4 fruit fly cellular contexts compared by ENCODE assay signal in genomic region chr2L:9989846-9990506, dm6.
TF ChIP-seq lines count a peak whose summit lies in the region.

No protein-coding gene starts in this region.

- no peak for TF ChIP-seq CTCF in whole organism, embryonic (GFP tag; optimal IDR thresholded peaks at IDR 0.05; lab: Kevin White, UChicago)

TF ChIP-seq in whole organism, embryonic, 481 proteins besides CTCF, POLR2A, EP300 and RAD21 (continues in another document):
- no peak for TF ChIP-seq Usf (GFP tag; optimal IDR thresholded peaks at IDR 0.05; lab: Kevin White, UChicago)
- no peak for TF ChIP-seq tup (GFP tag; optimal IDR thresholded peaks at IDR 0.05; lab: Kevin White, UChicago)
- no peak for TF ChIP-seq nom (GFP tag; optimal IDR thresholded peaks at IDR 0.05; lab: Kevin White, UChicago)
- no peak for TF ChIP-seq maf-S (GFP tag; optimal IDR thresholded peaks at IDR 0.05; lab: Kevin White, UChicago)
- peak; percentile 95 for TF ChIP-seq ac (GFP tag; optimal IDR thresholded peaks at IDR 0.05; lab: Kevin White, UChicago)
- TF ChIP-seq Sox102F (GFP tag; optimal IDR thresholded peaks at IDR 0.05; lab: Kevin White, UChicago): no peak
- no peak for TF ChIP-seq CG18599 (GFP tag; optimal IDR thresholded peaks at IDR 0.05; lab: Kevin White, UChicago)
- TF ChIP-seq CG3065 (GFP tag; optimal IDR thresholded peaks at IDR 0.05; lab: Kevin White, UChicago): no peak
- no peak for TF ChIP-seq CG10462 (GFP tag; optimal IDR thresholded peaks at IDR 0.05; lab: Kevin White, UChicago)
- TF ChIP-seq sna (GFP tag; IDR thresholded peaks at IDR 0.05; lab: Robert Waterston, UW; ENCODE audit: partially characterized antibody): no peak
- peak; percentile 2 for TF ChIP-seq az2 (GFP tag; optimal IDR thresholded peaks at IDR 0.05; lab: Kevin White, UChicago)
- TF ChIP-seq Antp (GFP tag; optimal IDR thresholded peaks at IDR 0.05; lab: Kevin White, UChicago): no peak
- TF ChIP-seq lmd (GFP tag; IDR thresholded peaks at IDR 0.05; lab: Robert Waterston, UW): no peak
- TF ChIP-seq Blimp-1 (GFP tag; optimal IDR thresholded peaks at IDR 0.05; lab: Kevin White, UChicago): no peak
- no peak for TF ChIP-seq bab2 (GFP tag; optimal IDR thresholded peaks at IDR 0.05; lab: Kevin White, UChicago)
- TF ChIP-seq lola (GFP tag; optimal IDR thresholded peaks at IDR 0.05; lab: Kevin White, UChicago): peak in 1 of 3 experiments; percentile 66
- TF ChIP-seq hkb (optimal IDR thresholded peaks at IDR 0.05; lab: Kevin White, UChicago): no peak
- 0 out of 2 replicates have a peak, but pooled peaks have one; percentile 22 for TF ChIP-seq hkb (GFP tag; IDR thresholded peaks at IDR 0.05; lab: Robert Waterston, UW)
- TF ChIP-seq psq (GFP tag; optimal IDR thresholded peaks at IDR 0.05; lab: Kevin White, UChicago): no peak
- TF ChIP-seq CG10267 (tag; optimal IDR thresholded peaks at IDR 0.05; lab: Kevin White, UChicago): peak; percentile 40
- TF ChIP-seq trem (tag; optimal IDR thresholded peaks at IDR 0.05; lab: Kevin White, UChicago): no peak
- no peak for TF ChIP-seq schlank (tag; optimal IDR thresholded peaks at IDR 0.05; lab: Kevin White, UChicago)
- TF ChIP-seq zf30C (GFP tag; optimal IDR thresholded peaks at IDR 0.05; lab: Kevin White, UChicago): peak; percentile 80

TF ChIP-seq in whole organism, prepupa, 60 proteins besides CTCF, POLR2A, EP300 and RAD21 (continues in another document):
- TF ChIP-seq CG6854 (GFP tag; optimal IDR thresholded peaks at IDR 0.05; lab: Kevin White, UChicago): no peak
- TF ChIP-seq CG8319 (GFP tag; optimal IDR thresholded peaks at IDR 0.05; lab: Kevin White, UChicago): no peak
- TF ChIP-seq CG10631 (GFP tag; optimal IDR thresholded peaks at IDR 0.05; lab: Kevin White, UChicago): peak; percentile 2
- TF ChIP-seq CG7368 (GFP tag; optimal IDR thresholded peaks at IDR 0.05; lab: Kevin White, UChicago): peak; percentile 7
- TF ChIP-seq svp (GFP tag; lab: Kevin White, UChicago): peak; percentile 84
- TF ChIP-seq esn (GFP tag; optimal IDR thresholded peaks at IDR 0.05; lab: Kevin White, UChicago): peak; percentile 71
- TF ChIP-seq Hr38 (GFP tag; optimal IDR thresholded peaks at IDR 0.05; lab: Kevin White, UChicago): no peak
- peak; percentile 51 for TF ChIP-seq Ets96B (tag; optimal IDR thresholded peaks at IDR 0.05; lab: Kevin White, UChicago)
- peak; percentile 54 for TF ChIP-seq Sox102F (GFP tag; optimal IDR thresholded peaks at IDR 0.05; lab: Kevin White, UChicago)
- TF ChIP-seq Ets21C (GFP tag; optimal IDR thresholded peaks at IDR 0.05; lab: Kevin White, UChicago): no peak
- TF ChIP-seq CG3919 (GFP tag; optimal IDR thresholded peaks at IDR 0.05; lab: Kevin White, UChicago): peak; percentile 55
- peak; percentile 23 for TF ChIP-seq CG6808 (GFP tag; optimal IDR thresholded peaks at IDR 0.05; lab: Kevin White, UChicago)
- peak; percentile 55 for TF ChIP-seq Met (GFP tag; optimal IDR thresholded peaks at IDR 0.05; lab: Kevin White, UChicago)
- TF ChIP-seq lz (GFP tag; optimal IDR thresholded peaks at IDR 0.05; lab: Kevin White, UChicago): peak; percentile 56
- no peak for TF ChIP-seq salr (GFP tag; optimal IDR thresholded peaks at IDR 0.05; lab: Kevin White, UChicago)
- peak; percentile 44 for TF ChIP-seq cyc (GFP tag; optimal IDR thresholded peaks at IDR 0.05; lab: Kevin White, UChicago)
- peak; percentile 38 for TF ChIP-seq OdsH (GFP tag; optimal IDR thresholded peaks at IDR 0.05; lab: Kevin White, UChicago)
- no peak for TF ChIP-seq Gug (GFP tag; IDR thresholded peaks at IDR 0.05; lab: Robert Waterston, UW)
- TF ChIP-seq Eip93F (GFP tag; optimal IDR thresholded peaks at IDR 0.05; lab: Kevin White, UChicago): no peak
- peak; percentile 63 for TF ChIP-seq Smox (GFP tag; optimal IDR thresholded peaks at IDR 0.05; lab: Kevin White, UChicago)
- TF ChIP-seq pdm3 (GFP tag; optimal IDR thresholded peaks at IDR 0.05; lab: Kevin White, UChicago): peak; percentile 9
- peak; percentile 88 for TF ChIP-seq Eip78C (GFP tag; lab: Kevin White, UChicago)
- peak; percentile 34 for TF ChIP-seq Eip75B (GFP tag; optimal IDR thresholded peaks at IDR 0.05; lab: Kevin White, UChicago)
- TF ChIP-seq spab (GFP tag; optimal IDR thresholded peaks at IDR 0.05; lab: Kevin White, UChicago): peak; percentile 40
- TF ChIP-seq vri (GFP tag; optimal IDR thresholded peaks at IDR 0.05; lab: Kevin White, UChicago): no peak

TF ChIP-seq in whole organism, pupa, 21 proteins besides CTCF, POLR2A, EP300 and RAD21:
- TF ChIP-seq CG8301 (tag; optimal IDR thresholded peaks at IDR 0.05; lab: Kevin White, UChicago) (no peak), Pif1A (GFP tag; optimal IDR thresholded peaks at IDR 0.05; lab: Kevin White, UChicago) (peak; percentile 20), CG15710 (tag; optimal IDR thresholded peaks at IDR 0.05; lab: Kevin White, UChicago) (peak; percentile 25), CG4496 (GFP tag; IDR thresholded peaks at IDR 0.05; lab: Robert Waterston, UW) (no peak), CG34367 (tag; optimal IDR thresholded peaks at IDR 0.05; lab: Kevin White, UChicago) (peak; percentile 9), Snoo (tag; optimal IDR thresholded peaks at IDR 0.05; lab: Kevin White, UChicago) (peak; percentile 47), CG17806 (tag; optimal IDR thresholded peaks at IDR 0.05; lab: Kevin White, UChicago) (peak; percentile 48), gl (tag; optimal IDR thresholded peaks at IDR 0.05; lab: Kevin White, UChicago) (no peak), rn (GFP tag; IDR thresholded peaks at IDR 0.05; lab: Robert Waterston, UW) (no peak), CG9948 (tag; optimal IDR thresholded peaks at IDR 0.05; lab: Kevin White, UChicago) (peak; percentile 32), CG12605 (GFP tag; IDR thresholded peaks at IDR 0.05; lab: Robert Waterston, UW) (no peak), CG8159 (tag; optimal IDR thresholded peaks at IDR 0.05; lab: Kevin White, UChicago) (peak; percentile 65), CG10348 (GFP tag; IDR thresholded peaks at IDR 0.05; lab: Robert Waterston, UW) (no peak)

TF ChIP-seq in whole organism, wandering third instar larva, 38 proteins besides CTCF, POLR2A, EP300 and RAD21:
- TF ChIP-seq N (GFP tag; optimal IDR thresholded peaks at IDR 0.05; lab: Kevin White, UChicago) (no peak), sv (GFP tag; optimal IDR thresholded peaks at IDR 0.05; lab: Kevin White, UChicago) (no peak), tai (GFP tag; optimal IDR thresholded peaks at IDR 0.05; lab: Kevin White, UChicago) (no peak), h (GFP tag; optimal IDR thresholded peaks at IDR 0.05; lab: Kevin White, UChicago) (peak; percentile 63), psq (GFP tag; optimal IDR thresholded peaks at IDR 0.05; lab: Kevin White, UChicago) (peak; percentile 30), pan (optimal IDR thresholded peaks at IDR 0.05; lab: Kevin White, UChicago) (no peak), fru (GFP tag; optimal IDR thresholded peaks at IDR 0.05; lab: Kevin White, UChicago) (peak; percentile 53), dmrt93B (GFP tag; optimal IDR thresholded peaks at IDR 0.05; lab: Kevin White, UChicago) (no peak), brk (GFP tag; optimal IDR thresholded peaks at IDR 0.05; lab: Kevin White, UChicago) (no peak), ey (GFP tag; optimal IDR thresholded peaks at IDR 0.05; lab: Kevin White, UChicago) (peak; percentile 18), CrebA (GFP tag; optimal IDR thresholded peaks at IDR 0.05; lab: Kevin White, UChicago; ENCODE audit: borderline replicate concordance) (no peak), Hnf4 (GFP tag; optimal IDR thresholded peaks at IDR 0.05; lab: Kevin White, UChicago) (peak; percentile 38), Hr83 (GFP tag; optimal IDR thresholded peaks at IDR 0.05; lab: Kevin White, UChicago; ENCODE audit: poor library complexity, severe bottlenecking) (no peak), GATAd (GFP tag; optimal IDR thresholded peaks at IDR 0.05; lab: Kevin White, UChicago) (no peak), Mio (GFP tag; optimal IDR thresholded peaks at IDR 0.05; lab: Kevin White, UChicago) (no peak), foxo (GFP tag; optimal IDR thresholded peaks at IDR 0.05; lab: Kevin White, UChicago) (peak in 1 of 2 experiments; percentile 64), br (GFP tag; optimal IDR thresholded peaks at IDR 0.05; lab: Kevin White, UChicago) (peak; percentile 13), dsf (GFP tag; optimal IDR thresholded peaks at IDR 0.05; lab: Kevin White, UChicago; ENCODE audit: borderline replicate concordance) (no peak), OdsH (GFP tag; optimal IDR thresholded peaks at IDR 0.05; lab: Kevin White, UChicago) (peak; percentile 47), Jra (GFP tag; optimal IDR thresholded peaks at IDR 0.05; lab: Kevin White, UChicago) (no peak), rgr (GFP tag; optimal IDR thresholded peaks at IDR 0.05; lab: Kevin White, UChicago) (peak; percentile 46), Abd-B (GFP tag; optimal IDR thresholded peaks at IDR 0.05; lab: Kevin White, UChicago) (no peak), woc (GFP tag; optimal IDR thresholded peaks at IDR 0.05; lab: Kevin White, UChicago) (peak; percentile 12), HLH106 (tag; optimal IDR thresholded peaks at IDR 0.05; lab: Kevin White, UChicago) (peak; percentile 29), Sp1 (GFP tag; optimal IDR thresholded peaks at IDR 0.05; lab: Kevin White, UChicago) (peak; percentile 47), Vsx2 (GFP tag; optimal IDR thresholded peaks at IDR 0.05; lab: Kevin White, UChicago; ENCODE audit: partially characterized antibody) (no peak), dl (GFP tag; optimal IDR thresholded peaks at IDR 0.05; lab: Kevin White, UChicago; ENCODE audit: insufficient read depth in 1 of 2, partially characterized antibody in 2 of 2) (no peak), jim (GFP tag; optimal IDR thresholded peaks at IDR 0.05; lab: Kevin White, UChicago) (no peak), Dif (GFP tag; optimal IDR thresholded peaks at IDR 0.05; lab: Kevin White, UChicago; ENCODE audit: partially characterized antibody) (no peak)

Comparison
In these comparisons a context has a peak if more than half of its experiments do, and no peak if none do; other contexts are left out.
1. Of the 7 proteins assayed by ChIP-seq in both whole organism, embryonic and whole organism, prepupa: peak only in whole organism, embryonic: none; only in whole organism, prepupa: Blimp-1, Hr39 and Sox102F; in both: none; in neither: 4.